Worm (Caenorhabditis elegans) whole organism, L1 larva: Measurements from ENCODE around the gene B0294.3.

ENCODE experiments used
- C16A3.4 ChIP-seq: fragments of 150-350 bp; optimal IDR thresholded peaks from 2 replicates; lab custom pipeline; 2014; ENCODE audit warnings: missing biosample characterization, missing genetic modification characterization
- C34B4.2 ChIP-seq: sonication (generic microtip); optimal IDR thresholded peaks from 2 replicates; lab custom pipeline; 2017; ENCODE audit warnings: mild to moderate bottlenecking, missing genetic modification characterization, missing compliant biosample characterization
- aha-1 ChIP-seq: fragments of 150-350 bp; optimal IDR thresholded peaks from 2 replicates; lab custom pipeline; 2014; ENCODE audit warnings: missing biosample characterization, missing genetic modification characterization
- aly-2 ChIP-seq: fragments of 150-350 bp; optimal IDR thresholded peaks from 2 replicates; lab custom pipeline; 2014; ENCODE audit warnings: missing biosample characterization, missing genetic modification characterization
- blmp-1 ChIP-seq: fragments of 150-350 bp; optimal IDR thresholded peaks from 2 replicates; lab custom pipeline; 2014; ENCODE audit warnings: missing biosample characterization, missing genetic modification characterization
- ceh-63 ChIP-seq: fragments of 200-800 bp; sonication (Bioruptor generic); optimal IDR thresholded peaks from 2 replicates; lab custom pipeline; 2018; ENCODE audit warnings: mild to moderate bottlenecking, missing genetic modification characterization, missing compliant biosample characterization
- ceh-8 ChIP-seq: fragments of 200-800 bp; sonication (Bioruptor generic); optimal IDR thresholded peaks from 2 replicates; lab custom pipeline; 2018; ENCODE audit warnings: mild to moderate bottlenecking, missing genetic modification characterization, moderate library complexity, missing compliant biosample characterization
- efl-1 ChIP-seq, 4 experiments: fragments of 150-350 bp; optimal IDR thresholded peaks in 3 of 4; peaks in 1 of 4; 1 replicate in 1 of 4; 2 replicates in 3 of 4; lab custom pipeline; 2014; ENCODE audit warnings: missing biosample characterization in 2 of 4, missing genetic modification characterization in 2 of 4, missing genetic modification reagents in 2 of 4
- efl-3 ChIP-seq: fragments of 200-800 bp; sonication (Bioruptor generic); optimal IDR thresholded peaks from 2 replicates; lab custom pipeline; 2018; ENCODE audit warnings: mild to moderate bottlenecking, missing genetic modification characterization, missing compliant biosample characterization
- egl-27 ChIP-seq, 2 experiments: fragments of 150-350 bp in 1 of 2; sonication (generic microtip); optimal IDR thresholded peaks; 3 replicates each; lab custom pipeline; 2017 to 2018; ENCODE audit warnings: missing biosample characterization in 2 of 2, missing genetic modification characterization in 2 of 2, missing genetic modification reagents in 2 of 2
- elt-2 ChIP-seq: sonication (generic microtip); optimal IDR thresholded peaks from 2 replicates; lab custom pipeline; 2016; ENCODE audit warnings: missing genetic modification characterization, mild to moderate bottlenecking, inconsistent platforms, missing compliant biosample characterization, missing genetic modification reagents
- elt-3 ChIP-seq, 6 experiments: fragments of 150-350 bp in 1 of 6; sonication (generic microtip); optimal IDR thresholded peaks; 2 replicates each; lab custom pipeline; 2017 to 2018; ENCODE audit warnings: missing biosample characterization in 6 of 6, missing genetic modification characterization in 6 of 6, inconsistent platforms in 1 of 6
- ets-5 ChIP-seq: fragments of 200-800 bp; sonication (Bioruptor generic); IDR thresholded peaks from 2 replicates; pipeline ENCODE4 v1.3.6; 2022; ENCODE audit warnings: missing genetic modification characterization, missing compliant biosample characterization
- fkh-10 ChIP-seq: sonication (generic microtip); optimal IDR thresholded peaks from 2 replicates; lab custom pipeline; 2017; ENCODE audit warnings: missing biosample characterization, missing genetic modification reagents, missing genetic modification characterization
- fkh-4 ChIP-seq: sonication (generic microtip); optimal IDR thresholded peaks from 2 replicates; lab custom pipeline; 2016; ENCODE audit warnings: missing compliant biosample characterization, missing genetic modification characterization, borderline replicate concordance
- fos-1 ChIP-seq: fragments of 150-350 bp; optimal IDR thresholded peaks from 2 replicates; lab custom pipeline; 2014; ENCODE audit warnings: missing biosample characterization, missing genetic modification characterization
- hlh-17 ChIP-seq: fragments of 200-800 bp; sonication (Bioruptor generic); optimal IDR thresholded peaks from 2 replicates; lab custom pipeline; 2018; ENCODE audit warnings: missing genetic modification characterization, mild to moderate bottlenecking, missing compliant biosample characterization, moderate library complexity, borderline replicate concordance
- hlh-4 ChIP-seq: sonication (generic microtip); optimal IDR thresholded peaks from 2 replicates; lab custom pipeline; 2016; ENCODE audit warnings: mild to moderate bottlenecking, missing genetic modification characterization, missing compliant biosample characterization
- isw-1 ChIP-seq: fragments of 200-800 bp; sonication (Bioruptor generic); IDR thresholded peaks from 2 replicates; pipeline ENCODE4 v1.3.6; 2022; ENCODE audit warnings: missing genetic modification characterization, missing compliant biosample characterization
- jun-1 ChIP-seq: fragments of 150-350 bp; optimal IDR thresholded peaks from 2 replicates; lab custom pipeline; 2014; ENCODE audit warnings: missing biosample characterization, missing genetic modification reagents, missing genetic modification characterization
- lin-35 ChIP-seq, 2 experiments: fragments of 150-350 bp; optimal IDR thresholded peaks; 2 replicates each; lab custom pipeline; 2014; ENCODE audit warnings: missing biosample characterization in 2 of 2, missing genetic modification characterization in 2 of 2, missing genetic modification reagents in 2 of 2
- lin-39 ChIP-seq: fragments of 150-350 bp; optimal IDR thresholded peaks from 2 replicates; lab custom pipeline; 2014; ENCODE audit warnings: missing biosample characterization, missing genetic modification reagents, missing genetic modification characterization
- mab-9 ChIP-seq: fragments of 200-800 bp; sonication (Bioruptor generic); IDR thresholded peaks from 2 replicates; pipeline ENCODE4 v1.3.6; 2022; ENCODE audit warnings: missing genetic modification reagents, missing genetic modification characterization, missing compliant biosample characterization
- mef-2 ChIP-seq: fragments of 150-350 bp; optimal IDR thresholded peaks from 2 replicates; lab custom pipeline; 2014; ENCODE audit warnings: missing biosample characterization, missing genetic modification characterization
- mep-1 ChIP-seq: fragments of 150-350 bp; optimal IDR thresholded peaks from 2 replicates; lab custom pipeline; 2014; ENCODE audit warnings: missing biosample characterization, missing genetic modification characterization
- nhr-11 ChIP-seq: fragments of 150-350 bp; optimal IDR thresholded peaks from 2 replicates; lab custom pipeline; 2014; ENCODE audit warnings: missing biosample characterization, missing genetic modification characterization
- nhr-12 ChIP-seq: sonication (generic microtip); optimal IDR thresholded peaks from 2 replicates; lab custom pipeline; 2017; ENCODE audit warnings: missing biosample characterization, missing genetic modification characterization
- nhr-47 ChIP-seq: sonication (generic microtip); optimal IDR thresholded peaks from 2 replicates; lab custom pipeline; 2016; ENCODE audit warnings: mild to moderate bottlenecking, missing genetic modification characterization, moderate library complexity, missing compliant biosample characterization
- pax-3 ChIP-seq: fragments of 200-800 bp; sonication (Bioruptor generic); optimal IDR thresholded peaks from 2 replicates; lab custom pipeline; 2018; ENCODE audit warnings: mild to moderate bottlenecking, missing genetic modification characterization, moderate library complexity, missing compliant biosample characterization
- pqm-1 ChIP-seq: sonication (generic microtip); optimal IDR thresholded peaks from 3 replicates; lab custom pipeline; 2017; ENCODE audit warnings: missing biosample characterization, missing genetic modification characterization
- rnt-1 ChIP-seq: sonication (generic microtip); optimal IDR thresholded peaks from 2 replicates; lab custom pipeline; 2016; ENCODE audit warnings: mild to moderate bottlenecking, missing genetic modification characterization, moderate library complexity, missing compliant biosample characterization
- skn-1 ChIP-seq: fragments of 150-350 bp; optimal IDR thresholded peaks from 2 replicates; lab custom pipeline; 2014; ENCODE audit warnings: missing biosample characterization, missing genetic modification characterization
- snu-23 ChIP-seq: sonication (generic microtip); optimal IDR thresholded peaks from 2 replicates; lab custom pipeline; 2016; ENCODE audit warnings: missing genetic modification characterization, missing compliant biosample characterization
- sox-4 ChIP-seq: sonication (generic microtip); optimal IDR thresholded peaks from 2 replicates; lab custom pipeline; 2016; ENCODE audit warnings: missing genetic modification characterization, missing compliant biosample characterization
- sptf-1 ChIP-seq: fragments of 150-350 bp; optimal IDR thresholded peaks from 2 replicates; lab custom pipeline; 2014; ENCODE audit warnings: missing biosample characterization, missing genetic modification characterization
- sup-37 ChIP-seq: fragments of 200-800 bp; sonication (Bioruptor generic); optimal IDR thresholded peaks from 2 replicates; lab custom pipeline; 2018; ENCODE audit warnings: mild to moderate bottlenecking, missing genetic modification characterization, missing compliant biosample characterization
- swsn-7 ChIP-seq: sonication (generic microtip); optimal IDR thresholded peaks from 2 replicates; lab custom pipeline; 2016; ENCODE audit warnings: missing genetic modification characterization, missing compliant biosample characterization
- unc-130 ChIP-seq: fragments of 150-350 bp; optimal IDR thresholded peaks from 2 replicates; lab custom pipeline; 2017; ENCODE audit warnings: missing biosample characterization, missing genetic modification characterization, inconsistent platforms
- unc-30 ChIP-seq: sonication (generic microtip); optimal IDR thresholded peaks from 2 replicates; lab custom pipeline; 2017; ENCODE audit warnings: missing biosample characterization, missing genetic modification characterization
- vab-15 ChIP-seq: sonication (generic microtip); optimal IDR thresholded peaks from 2 replicates; lab custom pipeline; 2017; ENCODE audit warnings: missing genotype, mild to moderate bottlenecking, missing genetic modification characterization, missing compliant biosample characterization
- xbp-1 ChIP-seq: sonication (generic microtip); optimal IDR thresholded peaks from 2 replicates; lab custom pipeline; 2016; ENCODE audit warnings: missing genetic modification characterization, missing compliant biosample characterization
- ztf-11 ChIP-seq, 2 experiments: sonication (generic microtip); optimal IDR thresholded peaks; 2 replicates each; lab custom pipeline; 2016 to 2017; ENCODE audit warnings: missing genetic modification characterization in 2 of 2, missing biosample characterization in 1 of 2, missing compliant biosample characterization in 1 of 2
- ztf-4 ChIP-seq: fragments of 150-350 bp; optimal IDR thresholded peaks from 2 replicates; lab custom pipeline; 2014; ENCODE audit warnings: missing biosample characterization, missing genetic modification characterization

Gene B0294.3

DNA sequence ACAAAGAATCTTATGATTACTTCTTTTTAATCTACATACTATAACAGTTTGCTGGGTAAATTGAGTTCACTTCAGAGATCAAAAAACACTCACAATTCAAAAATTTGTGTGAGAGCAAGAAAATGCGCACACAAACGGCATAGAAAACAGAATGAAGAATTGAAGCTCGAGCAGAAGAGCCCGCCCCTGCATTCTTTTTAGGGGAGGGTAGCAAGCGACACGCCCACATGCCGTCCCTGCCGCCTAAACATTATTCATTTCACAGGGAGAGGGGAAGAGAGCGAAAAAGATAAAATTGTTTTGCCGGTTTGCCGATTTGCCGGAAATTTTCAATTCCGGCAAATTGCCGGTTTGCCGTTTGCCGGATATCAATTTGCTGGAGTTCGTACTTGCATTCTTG is 17.4 kb downstream of the B0294.3 start (continued):
- TF ChIP-seq hlh-4 (tag; lab: Kevin White, UChicago): no peak
- peak; percentile 60 for TF ChIP-seq isw-1 (GFP tag; lab: Robert Waterston, UW)
- peak; percentile 76 for TF ChIP-seq nhr-11 (tag; lab: Kevin White, UChicago)
- peak; percentile 60 for TF ChIP-seq elt-2
- TF ChIP-seq snu-23: peak; percentile 91
- peak; percentile 58 for TF ChIP-seq efl-3 (GFP tag; lab: Kevin White, UChicago)
- TF ChIP-seq sptf-1: no peak
- TF ChIP-seq elt-3 (tag; optimal IDR thresholded peaks at IDR 0.05; lab: Kevin White, UChicago): peak in 2 of 6 experiments; percentile 30 to 31
- peak; percentile 80 for TF ChIP-seq pax-3 (tag; lab: Kevin White, UChicago)
- TF ChIP-seq aly-2: peak; percentile 33

DNA sequence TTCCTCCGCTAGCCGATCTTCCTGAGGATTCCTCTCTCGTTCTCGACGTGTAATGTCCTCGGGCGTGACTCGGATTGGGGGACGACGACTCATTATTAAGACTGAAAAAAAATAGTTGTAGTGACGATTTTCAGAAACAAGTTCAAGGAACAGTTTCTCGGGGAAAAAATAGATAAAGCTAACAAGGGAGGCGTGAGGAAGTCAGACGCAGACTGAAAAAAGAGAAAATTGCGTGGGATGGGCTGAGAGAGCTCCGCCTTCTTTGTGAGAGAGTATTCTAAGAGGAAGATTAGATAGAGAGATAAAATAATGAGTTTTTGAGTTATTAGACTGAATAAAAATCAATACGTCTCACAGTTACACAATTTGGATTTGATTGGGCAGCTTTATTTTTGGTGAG is 21.3 kb downstream of the B0294.3 start, which contains the start of gene ZC53.1:
ZC53.1 (minus strand) TSS at position 101 of the 400 bp plus-strand sequence.
- TF ChIP-seq lin-39: no peak
- no peak for TF ChIP-seq fos-1 (tag; lab: Kevin White, UChicago)
- no peak for TF ChIP-seq rnt-1 (tag; lab: Kevin White, UChicago)

DNA sequence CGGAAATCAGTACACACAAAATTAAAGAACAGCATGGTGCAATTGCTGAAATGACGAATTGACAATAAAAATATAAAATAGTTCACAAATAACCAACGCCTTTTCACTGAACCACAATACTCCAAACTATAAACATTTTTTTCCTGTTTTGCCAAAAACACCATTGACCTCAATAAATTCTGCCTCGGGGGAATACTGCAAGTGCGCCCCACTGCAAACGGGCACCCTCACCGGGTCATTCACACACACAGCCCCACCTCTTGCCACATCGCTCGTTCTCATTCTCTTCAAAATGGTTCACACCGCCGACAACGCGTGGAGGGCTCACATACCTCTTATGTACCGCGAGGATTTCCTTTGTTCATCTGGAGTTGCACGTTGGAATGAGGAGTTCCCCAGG is 23.0 kb downstream of the B0294.3 start, which contains the start of gene rgs-9:
rgs-9 (plus strand) TSS at position 237 of the 400 bp plus-strand sequence.
- no peak for TF ChIP-seq nhr-12 (tag; lab: Kevin White, UChicago)
- TF ChIP-seq mab-9 (GFP tag; lab: Robert Waterston, UW): no peak
- TF ChIP-seq fkh-4 (tag; lab: Kevin White, UChicago): no peak
- no peak for TF ChIP-seq skn-1 (tag; lab: Kevin White, UChicago)

DNA sequence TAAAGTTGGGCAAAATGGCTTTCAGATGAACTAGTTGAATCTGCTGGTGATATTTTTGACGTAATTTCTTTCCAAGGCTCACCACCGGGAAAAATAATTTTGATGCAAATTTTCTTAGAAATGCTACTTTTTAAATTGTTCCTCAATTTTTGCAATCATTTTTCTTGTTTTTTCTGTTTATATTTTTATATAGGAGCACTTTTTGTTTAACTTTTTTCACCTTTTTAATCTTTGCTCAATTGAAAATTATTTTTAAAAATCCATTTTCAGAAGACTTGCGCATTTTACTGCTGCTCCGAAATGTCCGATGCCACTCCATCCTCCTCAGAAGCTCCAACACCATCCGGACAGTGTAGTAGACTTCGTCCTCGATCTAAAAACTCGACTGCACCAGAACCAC is 25.2 kb downstream of the B0294.3 start, which contains the start of gene dot-1.5:
dot-1.5 (plus strand) TSS at position 301 of the 400 bp plus-strand sequence.
- no peak for TF ChIP-seq mef-2
- TF ChIP-seq ceh-63 (GFP tag; lab: Kevin White, UChicago): no peak
- TF ChIP-seq egl-27 (tag; optimal IDR thresholded peaks at IDR 0.05; lab: Kevin White, UChicago): no peak
- no peak for TF ChIP-seq xbp-1 (tag; lab: Kevin White, UChicago)
- TF ChIP-seq C16A3.4: no peak
- no peak for TF ChIP-seq pqm-1 (tag; lab: Kevin White, UChicago)
- no peak for TF ChIP-seq nhr-47 (tag; lab: Kevin White, UChicago)
- no peak for TF ChIP-seq C34B4.2 (tag; lab: Kevin White, UChicago)
- TF ChIP-seq hlh-17 (GFP tag; lab: Kevin White, UChicago): no peak
- no peak for TF ChIP-seq skn-1 (tag; lab: Kevin White, UChicago)
- TF ChIP-seq aha-1 (tag; lab: Kevin White, UChicago): no peak
- TF ChIP-seq ztf-4 (tag; lab: Kevin White, UChicago): no peak
- no peak for TF ChIP-seq sox-4
- no peak for TF ChIP-seq aly-2
- no peak for TF ChIP-seq lin-39
- no peak for TF ChIP-seq sup-37 (GFP tag; lab: Kevin White, UChicago)
- TF ChIP-seq fkh-10 (GFP tag; lab: Kevin White, UChicago): no peak
- no peak for TF ChIP-seq fos-1 (tag; lab: Kevin White, UChicago)
- no peak for TF ChIP-seq vab-15 (tag; lab: Kevin White, UChicago)

DNA sequence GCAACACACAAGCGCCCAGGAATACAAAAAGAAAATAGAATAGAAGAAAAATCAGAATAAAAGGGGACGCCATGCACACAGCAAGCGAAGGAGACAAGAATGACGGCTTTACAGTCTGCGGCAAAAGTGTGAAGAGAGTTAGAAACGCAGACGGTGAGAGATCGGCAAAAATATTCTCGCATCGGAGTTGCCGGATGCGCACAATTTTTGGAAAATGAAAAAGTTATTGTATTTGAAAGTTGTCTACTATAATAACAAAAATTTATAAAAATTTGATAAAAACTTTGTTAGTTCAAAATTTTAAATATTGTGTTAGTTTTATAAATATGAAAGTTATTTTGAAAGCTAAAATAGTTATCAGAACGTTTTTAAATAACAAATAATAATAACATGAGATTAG is 30.3 kb downstream of the B0294.3 start, which contains the start of gene ZC53.22:
ZC53.22 (minus strand) TSS at position 101 of the 400 bp plus-strand sequence.
- TF ChIP-seq jun-1 (tag; lab: Kevin White, UChicago) (no peak), ztf-11 (tag; optimal IDR thresholded peaks at IDR 0.05; lab: Kevin White, UChicago) (no peak), pqm-1 (tag; lab: Kevin White, UChicago) (no peak), swsn-7 (tag; lab: Kevin White, UChicago) (no peak), efl-1 (optimal IDR thresholded peaks at IDR 0.05; lab: Kevin White, UChicago) (no peak), efl-1 (GFP tag; optimal IDR thresholded peaks at IDR 0.05 in 1 of 2; lab: Kevin White, UChicago) (no peak), blmp-1 (no peak), ets-5 (no peak), lin-35 (GFP tag; optimal IDR thresholded peaks at IDR 0.05; lab: Kevin White, UChicago) (no peak), lin-39 (no peak), mep-1 (tag; lab: Kevin White, UChicago) (no peak), ceh-8 (GFP tag; lab: Kevin White, UChicago) (no peak), efl-3 (GFP tag; lab: Kevin White, UChicago) (no peak), unc-130 (tag; lab: Kevin White, UChicago) (no peak), elt-2 (no peak), nhr-12 (tag; lab: Kevin White, UChicago) (no peak), sptf-1 (no peak), unc-30 (no peak), elt-3 (tag; optimal IDR thresholded peaks at IDR 0.05; lab: Kevin White, UChicago) (no peak)
